Fruit fly (Drosophila melanogaster) whole organism, embryonic: Measurements from ENCODE around the gene CG17177.

Source experiments
- Adf1 ChIP-seq: fragments of 200-800 bp; sonication (Bioruptor generic); IDR thresholded peaks from 2 replicates; pipeline ENCODE4 v1.3.6; 2022; ENCODE audit warnings: missing biosample characterization, missing genetic modification characterization
- Atf-2 ChIP-seq: fragments of 200-800 bp; sonication (Bioruptor generic); optimal IDR thresholded peaks from 2 replicates; lab custom pipeline; 2016; ENCODE audit warnings: missing biosample characterization, missing genetic modification characterization
- Atf3 ChIP-seq: fragments of 200-800 bp; sonication (Bioruptor generic); optimal IDR thresholded peaks from 3 replicates; lab custom pipeline; 2016; ENCODE audit warnings: missing biosample characterization, missing genetic modification characterization
- Awh ChIP-seq: fragments of 200-800 bp; sonication (Bioruptor generic); IDR thresholded peaks from 2 replicates; pipeline ENCODE4, ENCODE4 v1.3.6; 2022; ENCODE audit warnings: missing biosample characterization, missing genetic modification characterization
- CG11456 ChIP-seq: fragments of 200-800 bp; sonication (Bioruptor generic); IDR thresholded peaks from 3 replicates; pipeline ENCODE4 v1.3.6; 2022; ENCODE audit warnings: missing biosample characterization, missing genetic modification characterization
- CG11723 ChIP-seq: fragments of 200-800 bp; sonication (Bioruptor generic); optimal IDR thresholded peaks from 2 replicates; lab custom pipeline; 2017; ENCODE audit warnings: missing biosample characterization, mild to moderate bottlenecking, missing genetic modification characterization
- CG12236 ChIP-seq: fragments of 200-800 bp; sonication (Bioruptor generic); optimal IDR thresholded peaks from 2 replicates; lab custom pipeline; 2016; ENCODE audit warnings: missing biosample characterization, missing genetic modification characterization
- CG12744 ChIP-seq: fragments of 200-800 bp; sonication (Bioruptor generic); optimal IDR thresholded peaks from 2 replicates; lab custom pipeline; 2016; ENCODE audit warnings: missing biosample characterization, missing genetic modification characterization
- CG13296 ChIP-seq: fragments of 200-800 bp; sonication (Bioruptor generic); optimal IDR thresholded peaks from 3 replicates; lab custom pipeline; 2018; ENCODE audit warnings: missing biosample characterization, mild to moderate bottlenecking, missing genetic modification characterization
- CG13424 ChIP-seq: fragments of 200-800 bp; sonication (Bioruptor generic); optimal IDR thresholded peaks from 2 replicates; lab custom pipeline; 2019; ENCODE audit warnings: missing biosample characterization, mild to moderate bottlenecking, missing genetic modification characterization, moderate library complexity
- CG13894 ChIP-seq: fragments of 200-800 bp; sonication (Bioruptor generic); optimal IDR thresholded peaks from 3 replicates; lab custom pipeline; 2018; ENCODE audit warnings: missing biosample characterization, mild to moderate bottlenecking, missing genetic modification characterization, moderate library complexity
- CG17829 ChIP-seq: fragments of 200-800 bp; optimal IDR thresholded peaks from 2 replicates; lab custom pipeline; 2019; ENCODE audit warnings: missing biosample characterization, mild to moderate bottlenecking, missing genetic modification characterization, moderate library complexity
- CG2116 ChIP-seq: fragments of 200-800 bp; sonication (Bioruptor generic); optimal IDR thresholded peaks from 3 replicates; lab custom pipeline; 2018; ENCODE audit warnings: missing biosample characterization, mild to moderate bottlenecking, missing genetic modification characterization
- CG2129 ChIP-seq: fragments of 200-800 bp; sonication (Bioruptor generic); IDR thresholded peaks from 2 replicates; pipeline ENCODE4 v1.3.6; 2022; ENCODE audit warnings: missing biosample characterization, missing genetic modification characterization; ENCODE audit not compliant: partially characterized antibody
- CG3726 ChIP-seq: fragments of 200-800 bp; sonication (Bioruptor generic); IDR thresholded peaks from 3 replicates; pipeline ENCODE4, ENCODE4 v1.3.6; 2022; ENCODE audit warnings: missing biosample characterization, missing genetic modification characterization
- CG3838 ChIP-seq: fragments of 200-800 bp; sonication (Bioruptor generic); optimal IDR thresholded peaks from 3 replicates; lab custom pipeline; 2016; ENCODE audit warnings: missing biosample characterization, missing genetic modification characterization
- CG42726 ChIP-seq: fragments of 200-800 bp; sonication (Bioruptor generic); IDR thresholded peaks from 2 replicates; pipeline ENCODE4 v1.3.6; 2022; ENCODE audit warnings: missing biosample characterization, missing genetic modification characterization; ENCODE audit not compliant: partially characterized antibody
- CG4617 ChIP-seq: fragments of 200-800 bp; sonication (Bioruptor generic); optimal IDR thresholded peaks from 3 replicates; lab custom pipeline; 2016; ENCODE audit warnings: missing biosample characterization, missing genetic modification characterization, borderline replicate concordance
- CG6272 ChIP-seq: fragments of 200-800 bp; sonication (Bioruptor generic); IDR thresholded peaks from 2 replicates; pipeline ENCODE4 v1.3.6; 2022; ENCODE audit warnings: missing biosample characterization, missing genetic modification characterization
- CG7839 ChIP-seq: fragments of 200-800 bp; sonication (Bioruptor generic); optimal IDR thresholded peaks from 3 replicates; lab custom pipeline; 2018; ENCODE audit warnings: missing biosample characterization, mild to moderate bottlenecking, missing genetic modification characterization, moderate library complexity
- CG8089 ChIP-seq: fragments of 200-800 bp; sonication (Bioruptor generic); optimal IDR thresholded peaks from 3 replicates; lab custom pipeline; 2016; ENCODE audit warnings: missing biosample characterization, missing genetic modification characterization
- CG8281 ChIP-seq: fragments of 200-800 bp; sonication (Bioruptor generic); optimal IDR thresholded peaks from 2 replicates; lab custom pipeline; 2018; ENCODE audit warnings: missing biosample characterization, mild to moderate bottlenecking, missing genetic modification characterization, moderate library complexity
- CoRest ChIP-seq: fragments of 200-800 bp; sonication (Bioruptor generic); optimal IDR thresholded peaks from 3 replicates; lab custom pipeline; 2018; ENCODE audit warnings: missing biosample characterization, mild to moderate bottlenecking, missing genetic modification characterization, moderate library complexity
- Dad ChIP-seq: fragments of 200-800 bp; sonication (Bioruptor generic); optimal IDR thresholded peaks from 3 replicates; lab custom pipeline; 2016; ENCODE audit warnings: missing biosample characterization, missing genetic modification characterization
- Drgx ChIP-seq: fragments of 200-800 bp; sonication (Bioruptor generic); IDR thresholded peaks from 2 replicates; pipeline ENCODE4 v1.3.6; 2022; ENCODE audit warnings: missing biosample characterization, missing genetic modification characterization
- E2f1 ChIP-seq: fragments of 200-800 bp; sonication (Bioruptor generic); IDR thresholded peaks from 2 replicates; pipeline ENCODE4 v1.3.6; 2022; ENCODE audit warnings: missing biosample characterization, missing genetic modification characterization
- Gug ChIP-seq: fragments of 200-800 bp; sonication (Bioruptor generic); IDR thresholded peaks from 4 replicates; pipeline ENCODE4 v1.3.6; 2022; ENCODE audit warnings: missing biosample characterization, missing genetic modification characterization
- Hsf ChIP-seq: fragments of 200-800 bp; sonication (Bioruptor generic); optimal IDR thresholded peaks from 3 replicates; lab custom pipeline; 2016; ENCODE audit warnings: missing biosample characterization, missing genetic modification characterization
- Lpt ChIP-seq: fragments of >200 bp; optimal IDR thresholded peaks from 2 replicates; lab custom pipeline; 2018; ENCODE audit warnings: missing biosample characterization, missing genetic modification characterization
- Mrtf ChIP-seq: fragments of 200-800 bp; sonication (Bioruptor generic); IDR thresholded peaks from 3 replicates; pipeline ENCODE4 v1.3.6; 2022; ENCODE audit warnings: missing biosample characterization, missing genetic modification characterization
- NFAT ChIP-seq: fragments of 200-800 bp; sonication (Bioruptor generic); IDR thresholded peaks from 2 replicates; pipeline ENCODE4 v1.3.6; 2022; ENCODE audit warnings: missing biosample characterization, missing genetic modification characterization
- Nf-YA ChIP-seq: fragments of 200-800 bp; sonication (Bioruptor generic); IDR thresholded peaks from 2 replicates; pipeline ENCODE4 v1.3.6; 2022; ENCODE audit warnings: missing biosample characterization, missing genetic modification characterization
- Opbp ChIP-seq: fragments of 200-800 bp; sonication (Bioruptor generic); IDR thresholded peaks from 3 replicates; pipeline ENCODE4 v1.3.6; 2022; ENCODE audit warnings: missing biosample characterization, missing genetic modification characterization; ENCODE audit not compliant: partially characterized antibody
- Sry-δ ChIP-seq: fragments of 200-800 bp; sonication (Bioruptor generic); optimal IDR thresholded peaks from 2 replicates; lab custom pipeline; 2016; ENCODE audit warnings: missing biosample characterization, missing genetic modification characterization
- btn ChIP-seq: fragments of 200-800 bp; sonication (Bioruptor generic); optimal IDR thresholded peaks from 2 replicates; lab custom pipeline; 2016; ENCODE audit warnings: missing biosample characterization, missing genetic modification characterization
- chm ChIP-seq: fragments of 200-800 bp; sonication (Bioruptor generic); IDR thresholded peaks from 2 replicates; pipeline ENCODE4 v1.3.6; 2022; ENCODE audit warnings: missing biosample characterization, missing genetic modification characterization
- chn ChIP-seq: fragments of 200-800 bp; sonication (Bioruptor generic); optimal IDR thresholded peaks from 2 replicates; lab custom pipeline; 2016; ENCODE audit warnings: missing biosample characterization, missing genetic modification characterization
- disco-r ChIP-seq: fragments of 200-800 bp; sonication (Bioruptor generic); optimal IDR thresholded peaks from 2 replicates; lab custom pipeline; 2016; ENCODE audit warnings: missing biosample characterization, missing genetic modification characterization
- gcm2 ChIP-seq: fragments of 200-800 bp; sonication (Bioruptor generic); optimal IDR thresholded peaks from 2 replicates; lab custom pipeline; 2016; ENCODE audit warnings: missing biosample characterization, missing genetic modification characterization
- lmd ChIP-seq: fragments of 200-800 bp; sonication (Bioruptor generic); IDR thresholded peaks from 2 replicates; pipeline ENCODE4 v1.3.6; 2022; ENCODE audit warnings: missing biosample characterization, missing genetic modification characterization
- lov ChIP-seq, 2 experiments: fragments of 200-800 bp in 1 of 2; fragments of >200 bp in 1 of 2; sonication (Bioruptor generic) in 1 of 2; IDR thresholded peaks in 1 of 2; optimal IDR thresholded peaks in 1 of 2; 2 replicates in 1 of 2; 3 replicates in 1 of 2; pipeline versions ENCODE4 v1.3.6 to Lab custom; 2017 to 2022; ENCODE audit warnings: missing biosample characterization in 1 of 2, missing genetic modification characterization in 1 of 2
- mirr ChIP-seq: fragments of 200-800 bp; sonication (Bioruptor generic); optimal IDR thresholded peaks from 3 replicates; lab custom pipeline; 2018; ENCODE audit warnings: missing biosample characterization, mild to moderate bottlenecking, missing genetic modification characterization
- odd ChIP-seq: fragments of 200-800 bp; sonication (Bioruptor generic); optimal IDR thresholded peaks from 2 replicates; lab custom pipeline; 2017; ENCODE audit warnings: missing biosample characterization, mild to moderate bottlenecking, missing genetic modification characterization
- ranshi ChIP-seq: fragments of 200-800 bp; sonication (Bioruptor generic); IDR thresholded peaks from 2 replicates; pipeline ENCODE4 v1.3.6; 2022; ENCODE audit warnings: missing biosample characterization, missing genetic modification characterization
- salm ChIP-seq: fragments of 200-800 bp; sonication (Bioruptor generic); optimal IDR thresholded peaks from 2 replicates; lab custom pipeline; 2018; ENCODE audit warnings: missing biosample characterization, mild to moderate bottlenecking, missing genetic modification characterization
- sens-2 ChIP-seq: fragments of 200-800 bp; sonication (Bioruptor generic); IDR thresholded peaks from 2 replicates; pipeline ENCODE4 v1.3.6; 2022; ENCODE audit warnings: missing biosample characterization, missing genetic modification characterization
- tap ChIP-seq: fragments of 200-800 bp; optimal IDR thresholded peaks from 3 replicates; lab custom pipeline; 2019; ENCODE audit warnings: missing biosample characterization, mild to moderate bottlenecking, missing genetic modification characterization, moderate library complexity
- tup ChIP-seq: fragments of 200-800 bp; sonication (Bioruptor generic); optimal IDR thresholded peaks from 2 replicates; lab custom pipeline; 2016; ENCODE audit warnings: missing biosample characterization, mild to moderate bottlenecking, missing genetic modification characterization, moderate library complexity
- wor ChIP-seq: fragments of 200-800 bp; sonication (Bioruptor generic); IDR thresholded peaks from 2 replicates; pipeline ENCODE4 v1.3.6; 2022; ENCODE audit warnings: missing biosample characterization, missing genetic modification characterization
- zfh1 ChIP-seq: fragments of 200-800 bp; sonication (Bioruptor generic); IDR thresholded peaks from 3 replicates; pipeline ENCODE4 v1.3.6; 2022; ENCODE audit warnings: missing biosample characterization, missing genetic modification characterization

Gene CG17177

DNA sequence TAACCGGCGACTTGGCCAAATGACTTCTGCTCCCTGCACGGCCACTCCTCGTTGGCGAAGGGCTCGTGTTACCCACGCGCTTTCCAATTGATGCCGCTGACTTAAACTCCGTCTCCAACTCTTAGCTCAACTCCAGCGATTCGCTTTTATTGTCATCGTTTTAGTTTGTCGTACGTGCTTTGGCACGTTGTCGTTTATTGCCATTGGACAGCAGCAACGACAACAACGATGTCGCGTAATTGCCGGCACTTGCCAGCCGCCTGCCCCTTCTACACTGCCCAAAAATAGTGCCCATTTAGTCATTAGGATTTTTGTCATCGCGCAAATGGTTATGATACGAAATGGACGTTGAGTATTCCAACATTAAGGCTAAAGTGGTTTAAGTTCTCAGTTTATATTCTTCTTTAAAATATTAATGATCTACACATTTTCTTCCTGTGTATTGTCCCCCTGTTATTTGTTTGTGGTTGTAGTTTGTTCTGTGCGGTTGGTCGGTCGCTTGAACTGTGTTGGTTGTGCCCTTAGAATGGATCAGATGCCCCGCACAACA, 35.6 kb downstream of the CG17177 start (continued):
- TF ChIP-seq CG3726 (peak; percentile 67; the same call in 1 of the 3 replicates), CG8089 (peak; percentile 88), Atf3 (peak; percentile 88), odd (peak; percentile 78), chm (peak; percentile 91), Gug (peak; percentile 80), zfh1 (GFP tag; lab: Robert Waterston, UW) (peak; percentile 92), tap (tag; lab: Kevin White, UChicago) (peak; percentile 89), CG13424 (tag; lab: Kevin White, UChicago) (peak; percentile 91), CG12744 (GFP tag; lab: Kevin White, UChicago) (peak; percentile 86), CG12236 (peak; percentile 81), Awh (GFP tag; lab: Robert Waterston, UW) (peak; percentile 84), CG2116 (GFP tag; lab: Kevin White, UChicago) (peak; percentile 44), Drgx (GFP tag; lab: Robert Waterston, UW) (peak; percentile 90), ranshi (GFP tag; lab: Robert Waterston, UW) (peak; percentile 82), Sry-δ (GFP tag; lab: Kevin White, UChicago) (peak; percentile 50), disco-r (peak; percentile 79), CG17829 (tag; lab: Kevin White, UChicago) (peak; percentile 93), gcm2 (GFP tag; lab: Kevin White, UChicago) (peak; percentile 82), Mrtf (GFP tag; lab: Robert Waterston, UW) (peak; percentile 77), lov (optimal IDR thresholded peaks at IDR 0.05; lab: Kevin White, UChicago) (no peak), lov (GFP tag; IDR thresholded peaks at IDR 0.05; lab: Robert Waterston, UW) (peak; percentile 88), E2f1 (GFP tag; lab: Robert Waterston, UW) (peak; percentile 83), lmd (GFP tag; lab: Robert Waterston, UW) (peak; percentile 87), Adf1 (GFP tag; lab: Robert Waterston, UW) (no peak), CG11456 (GFP tag; lab: Robert Waterston, UW) (peak; percentile 83), salm (peak; percentile 81), Hsf (GFP tag; lab: Kevin White, UChicago) (peak; percentile 91), CG4617 (GFP tag; lab: Kevin White, UChicago) (peak; percentile 65), tup (peak; percentile 79), CG8281 (tag; lab: Kevin White, UChicago) (peak; percentile 70), CoRest (peak; percentile 91), Nf-YA (GFP tag; lab: Robert Waterston, UW) (peak; percentile 52; the same call in 1 of the 2 replicates), CG11723 (peak; percentile 84), Atf-2 (peak; percentile 86), CG2129 (no peak), Lpt (GFP tag; lab: Kevin White, UChicago) (no peak), Opbp (GFP tag; lab: Robert Waterston, UW) (no peak), mirr (GFP tag; lab: Kevin White, UChicago) (peak; percentile 56), sens-2 (GFP tag; lab: Robert Waterston, UW) (peak; percentile 83), chn (GFP tag; lab: Kevin White, UChicago) (peak; percentile 90), btn (peak; percentile 88), CG6272 (peak; percentile 57; the same call in 1 of the 2 replicates), NFAT (GFP tag; lab: Robert Waterston, UW) (peak; percentile 76), wor (GFP tag; lab: Robert Waterston, UW) (peak; percentile 80), CG13894 (tag; lab: Kevin White, UChicago) (peak; percentile 74), CG7839 (peak; percentile 93), CG13296 (GFP tag; lab: Kevin White, UChicago) (peak; percentile 72), CG42726 (GFP tag; lab: Robert Waterston, UW) (no peak), CG3838 (GFP tag; lab: Kevin White, UChicago) (peak; percentile 66), Dad (GFP tag; lab: Kevin White, UChicago) (peak; percentile 89)
